Fruit fly (Drosophila melanogaster): Measurements from ENCODE around the gene Tao.

DNA sequence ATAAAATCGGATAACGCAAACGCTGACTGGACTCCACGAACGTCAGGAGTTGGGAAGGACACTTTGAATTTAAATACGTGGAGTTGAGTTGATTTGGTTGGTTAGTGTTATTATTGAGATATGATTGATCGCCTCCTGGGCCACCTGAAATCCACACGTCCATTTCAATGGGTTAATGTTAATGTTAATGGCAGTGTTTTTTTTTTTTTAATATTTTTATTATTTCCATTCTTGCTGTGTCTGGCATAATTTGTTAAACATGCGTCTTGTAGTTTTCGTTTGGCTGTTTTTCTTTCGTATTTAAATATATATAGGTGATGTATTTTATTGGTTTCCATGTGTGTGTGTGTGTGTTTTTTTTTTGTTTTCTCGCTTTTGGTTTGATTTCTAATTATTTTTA, 48.0 kb downstream of the Tao start, which contains the start of gene CG12231:
- TF ChIP-seq topi (GFP tag; optimal IDR thresholded peaks at IDR 0.05) (no peak), CG6792 (GFP tag; optimal IDR thresholded peaks at IDR 0.05) (no peak)
